ENCODE assay signal across 3 fruit fly cellular contexts in genomic region chr3L:9528835-9529234, dm6.
TF ChIP-seq lines count a peak whose summit lies in the region.

TSS of gene Or67a (plus strand) at chr3L:9529067.

- no peak for TF ChIP-seq CTCF in whole organism, embryonic (GFP tag; optimal IDR thresholded peaks at IDR 0.05; lab: Kevin White, UChicago)

TF ChIP-seq in whole organism, embryonic, 481 proteins besides CTCF, POLR2A, EP300 and RAD21:
- TF ChIP-seq chif (GFP tag; optimal IDR thresholded peaks at IDR 0.05; lab: Kevin White, UChicago): no peak
- TF ChIP-seq Ssrp (tag; optimal IDR thresholded peaks at IDR 0.05; lab: Kevin White, UChicago): no peak
- TF ChIP-seq CG33557 (GFP tag; optimal IDR thresholded peaks at IDR 0.05; lab: Kevin White, UChicago): peak; percentile 15
- peak; percentile 16 for TF ChIP-seq Deaf1 (tag; optimal IDR thresholded peaks at IDR 0.05; lab: Kevin White, UChicago)
- TF ChIP-seq CG18262 (tag; optimal IDR thresholded peaks at IDR 0.05; lab: Kevin White, UChicago): no peak
- peak; percentile 95 for TF ChIP-seq Blimp-1 (GFP tag; optimal IDR thresholded peaks at IDR 0.05; lab: Kevin White, UChicago)

TF ChIP-seq in whole organism, prepupa, 60 proteins besides CTCF, POLR2A, EP300 and RAD21:
- no peak for TF ChIP-seq topi (GFP tag; optimal IDR thresholded peaks at IDR 0.05; lab: Kevin White, UChicago)
- TF ChIP-seq Lpt (GFP tag; optimal IDR thresholded peaks at IDR 0.05; lab: Kevin White, UChicago): peak; percentile 17
- TF ChIP-seq Hr38 (GFP tag; optimal IDR thresholded peaks at IDR 0.05; lab: Kevin White, UChicago): no peak
- peak; percentile 4 for TF ChIP-seq CG6276 (GFP tag; optimal IDR thresholded peaks at IDR 0.05; lab: Kevin White, UChicago)
- TF ChIP-seq Blimp-1 (GFP tag; optimal IDR thresholded peaks at IDR 0.05; lab: Kevin White, UChicago): peak; percentile 80
- TF ChIP-seq Eip78C (GFP tag; lab: Kevin White, UChicago): peak; percentile 56
TF ChIP-seq in whole organism, prepupa: peak in this region for 4.

TF ChIP-seq in whole organism, pupa, 21 proteins besides CTCF, POLR2A, EP300 and RAD21:
- no peak for TF ChIP-seq CG12605 (GFP tag; IDR thresholded peaks at IDR 0.05; lab: Robert Waterston, UW)
- TF ChIP-seq EcR (GFP tag; optimal IDR thresholded peaks at IDR 0.05; lab: Kevin White, UChicago): peak; percentile 99
- TF ChIP-seq CG8301 (tag; optimal IDR thresholded peaks at IDR 0.05; lab: Kevin White, UChicago): peak; percentile 29
- no peak for TF ChIP-seq D1 (tag; optimal IDR thresholded peaks at IDR 0.05; lab: Kevin White, UChicago)
- no peak for TF ChIP-seq gl (tag; optimal IDR thresholded peaks at IDR 0.05; lab: Kevin White, UChicago)
- no peak for TF ChIP-seq Snoo (tag; optimal IDR thresholded peaks at IDR 0.05; lab: Kevin White, UChicago)
- TF ChIP-seq CG32121 (GFP tag; IDR thresholded peaks at IDR 0.05; lab: Robert Waterston, UW): no peak
- TF ChIP-seq Ets98B (GFP tag; IDR thresholded peaks at IDR 0.05; lab: Robert Waterston, UW): no peak
- TF ChIP-seq CG14655 (GFP tag; optimal IDR thresholded peaks at IDR 0.05; lab: Kevin White, UChicago): peak; percentile 27
- TF ChIP-seq CG10348 (GFP tag; IDR thresholded peaks at IDR 0.05; lab: Robert Waterston, UW): no peak
- TF ChIP-seq CG9948 (tag; optimal IDR thresholded peaks at IDR 0.05; lab: Kevin White, UChicago): no peak
- TF ChIP-seq Pif1B (GFP tag; optimal IDR thresholded peaks at IDR 0.05; lab: Kevin White, UChicago): no peak

Comparison
In these comparisons a context has a peak if more than half of its experiments do, and no peak if none do; other contexts are left out.
1. Of the 7 proteins assayed by ChIP-seq in both whole organism, embryonic and whole organism, prepupa: peak only in whole organism, embryonic: none; only in whole organism, prepupa: Lpt; in both: Blimp-1; in neither: 5.